Worm (Caenorhabditis elegans): ENCODE results near the gene F13B6.3.

ce11 chrIV:7478134-7478533, 12.4 kb upstream of the F13B6.3 start, which contains the start of gene rod-1:
- TF ChIP-seq ama-1 (optimal IDR thresholded peaks at IDR 0.05) (no peak), fkh-10 (GFP tag; optimal IDR thresholded peaks at IDR 0.05) (no peak), fos-1 (tag; optimal IDR thresholded peaks at IDR 0.05) (no peak), unc-62 (GFP tag; optimal IDR thresholded peaks at IDR 0.05) (no peak), nhr-11 (tag; optimal IDR thresholded peaks at IDR 0.05) (no peak), ztf-11 (tag; optimal IDR thresholded peaks at IDR 0.05) (no peak), nhr-23 (tag; optimal IDR thresholded peaks at IDR 0.05) (no peak), elt-1 (tag; optimal IDR thresholded peaks at IDR 0.05) (no peak), skn-1 (tag; optimal IDR thresholded peaks at IDR 0.05) (no peak), ceh-9 (tag; optimal IDR thresholded peaks at IDR 0.05) (no peak), sea-2 (GFP tag; optimal IDR thresholded peaks at IDR 0.05) (no peak), ceh-28 (tag; optimal IDR thresholded peaks at IDR 0.05) (no peak), snpc-4 (tag; optimal IDR thresholded peaks at IDR 0.05) (no peak), ZK546.5 (tag; optimal IDR thresholded peaks at IDR 0.05) (no peak)

All from whole organism, L3 larva.